Fruit fly (Drosophila melanogaster): ENCODE results near the gene CG9682.

- TF ChIP-seq CG8478 (optimal IDR thresholded peaks at IDR 0.05) (no peak), CTCF (optimal IDR thresholded peaks at IDR 0.05) (no peak)
These were observed 23.2 kb downstream of the CG9682 start for dm6 chr3R:30273898-30274297.

Measured in S2 (cell line).